Fruit fly (Drosophila melanogaster) whole organism: ENCODE data around the gene tap.

ENCODE experiments used
- EcR ChIP-seq, 2 experiments: fragments of >200 bp; optimal IDR thresholded peaks; 2 replicates each; lab custom pipeline; 2017; ENCODE audit warnings: missing biosample characterization in 2 of 2, missing genetic modification characterization in 2 of 2, missing genetic modification reagents in 2 of 2
- psq ChIP-seq: fragments of >200 bp; optimal IDR thresholded peaks from 2 replicates; lab custom pipeline; 2017
- usp ChIP-seq: fragments of >200 bp; optimal IDR thresholded peaks from 2 replicates; lab custom pipeline; 2017; ENCODE audit warnings: missing biosample characterization, missing genetic modification characterization, mixed read lengths

DNA sequence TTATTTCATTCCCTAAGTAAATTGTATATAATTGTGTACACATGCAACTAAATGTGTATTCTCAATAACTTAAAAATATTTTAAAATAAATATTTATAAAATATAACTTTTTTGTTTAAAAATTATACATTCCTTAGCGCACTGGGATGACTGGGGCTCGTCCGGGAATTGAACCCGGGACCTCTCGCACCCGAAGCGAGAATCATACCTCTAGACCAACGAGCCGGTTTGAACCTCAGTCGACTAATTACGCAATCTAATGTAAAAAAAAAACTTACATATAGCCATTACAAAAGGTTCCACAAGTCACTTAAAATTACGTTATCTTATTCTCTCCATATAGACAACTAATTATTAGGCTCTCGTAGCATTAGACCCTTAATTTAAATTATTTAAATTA lies 19.7 kb upstream of the tap start:
- TF ChIP-seq psq (lab: Kevin White, UChicago) (no peak), usp (GFP tag; lab: Kevin White, UChicago) (no peak), EcR (GFP tag; optimal IDR thresholded peaks at IDR 0.05; lab: Kevin White, UChicago) (no peak)
